Worm (Caenorhabditis elegans) whole organism, mixed stage, embryonic: ENCODE results near the gene lron-2.

Source experiments
- ces-1 ChIP-seq: fragments of 150-350 bp; optimal IDR thresholded peaks from 2 replicates; lab custom pipeline; 2014; ENCODE audit warnings: missing biosample characterization, missing genetic modification reagents, missing genetic modification characterization
- drap-1 ChIP-seq: fragments of 200-800 bp; sonication (Bioruptor generic); optimal IDR thresholded peaks from 3 replicates; lab custom pipeline; 2018; ENCODE audit warnings: mild to moderate bottlenecking, missing genetic modification characterization, missing compliant biosample characterization
- elt-3 ChIP-seq: fragments of 150-350 bp; optimal IDR thresholded peaks from 2 replicates; lab custom pipeline; 2014; ENCODE audit warnings: missing biosample characterization, missing genetic modification characterization
- lsy-2 ChIP-seq: fragments of 150-350 bp; optimal IDR thresholded peaks from 2 replicates; lab custom pipeline; 2014; ENCODE audit warnings: missing biosample characterization, missing genetic modification characterization
- mab-5 ChIP-seq: fragments of 150-350 bp; optimal IDR thresholded peaks from 2 replicates; lab custom pipeline; 2014; ENCODE audit warnings: missing biosample characterization, missing genetic modification characterization
- nhr-12 ChIP-seq: fragments of 150-350 bp; optimal IDR thresholded peaks from 2 replicates; lab custom pipeline; 2014; ENCODE audit warnings: missing biosample characterization, missing genetic modification characterization
- nhr-237 ChIP-seq: fragments of 150-350 bp; optimal IDR thresholded peaks from 2 replicates; lab custom pipeline; 2014; ENCODE audit warnings: missing biosample characterization, missing genetic modification characterization
- nhr-28 ChIP-seq: fragments of 150-350 bp; optimal IDR thresholded peaks from 2 replicates; lab custom pipeline; 2014; ENCODE audit warnings: missing biosample characterization, missing genetic modification characterization
- nhr-76 ChIP-seq: sonication (generic microtip); optimal IDR thresholded peaks from 2 replicates; lab custom pipeline; 2017; ENCODE audit warnings: missing biosample characterization, missing genetic modification characterization
- snpc-4 ChIP-seq: fragments of 150-350 bp; optimal IDR thresholded peaks from 2 replicates; lab custom pipeline; 2014; ENCODE audit warnings: missing biosample characterization, missing genetic modification characterization
- sptf-1 ChIP-seq: sonication (generic microtip); optimal IDR thresholded peaks from 2 replicates; lab custom pipeline; 2017; ENCODE audit warnings: mild to moderate bottlenecking, missing genetic modification characterization, moderate library complexity, missing compliant biosample characterization
- unc-39 ChIP-seq: fragments of 150-350 bp; optimal IDR thresholded peaks from 2 replicates; lab custom pipeline; 2014; ENCODE audit warnings: missing biosample characterization, missing genetic modification characterization
- unc-62 ChIP-seq: fragments of 150-350 bp; optimal IDR thresholded peaks from 2 replicates; lab custom pipeline; 2014; ENCODE audit warnings: missing biosample characterization, missing genetic modification reagents, missing genetic modification characterization

- TF ChIP-seq drap-1 (no peak), nhr-76 (no peak), lsy-2 (no peak), unc-62 (GFP tag; lab: Kevin White, UChicago) (no peak), nhr-28 (no peak), nhr-237 (no peak), unc-39 (tag; lab: Kevin White, UChicago) (no peak), nhr-12 (tag; lab: Kevin White, UChicago) (no peak), elt-3 (tag; lab: Kevin White, UChicago) (no peak), ces-1 (GFP tag; lab: Kevin White, UChicago) (no peak), snpc-4 (no peak), mab-5 (tag; lab: Kevin White, UChicago) (no peak), sptf-1 (tag; lab: Kevin White, UChicago) (no peak)
These were observed 33.8 kb upstream of the lron-2 start, which contains the start of gene F44A2.7 for ce11 chrV:9321185-9321584.
